Fruit fly (Drosophila melanogaster) whole organism, embryonic: ENCODE measurements around the gene Prx3.

ENCODE experiments used
- Ada2b ChIP-seq: fragments of 200-800 bp; sonication (Bioruptor generic); IDR thresholded peaks from 2 replicates; pipeline ENCODE4 v1.3.6; 2022; ENCODE audit warnings: missing biosample characterization, missing genetic modification characterization
- Atf6 ChIP-seq: fragments of 200-800 bp; sonication (Bioruptor generic); IDR thresholded peaks from 2 replicates; pipeline ENCODE4 v1.3.6; 2022; ENCODE audit warnings: missing biosample characterization, missing genetic modification characterization
- C15 ChIP-seq: fragments of 200-800 bp; sonication (Bioruptor generic); IDR thresholded peaks from 3 replicates; pipeline ENCODE4 v1.3.6; 2022; ENCODE audit warnings: missing biosample characterization, missing genetic modification characterization
- CG10654 ChIP-seq: fragments of 200-800 bp; sonication (Bioruptor generic); optimal IDR thresholded peaks from 2 replicates; lab custom pipeline; 2016; ENCODE audit warnings: missing biosample characterization, missing genetic modification characterization
- CG12104 ChIP-seq: fragments of 200-800 bp; sonication (Bioruptor generic); optimal IDR thresholded peaks from 3 replicates; lab custom pipeline; 2016; ENCODE audit warnings: missing biosample characterization, missing genetic modification characterization
- CG13123 ChIP-seq: fragments of 200-800 bp; sonication (Bioruptor generic); optimal IDR thresholded peaks from 2 replicates; lab custom pipeline; 2016; ENCODE audit warnings: missing biosample characterization, missing genetic modification characterization
- CG13296 ChIP-seq: fragments of 200-800 bp; sonication (Bioruptor generic); optimal IDR thresholded peaks from 3 replicates; lab custom pipeline; 2018; ENCODE audit warnings: missing biosample characterization, mild to moderate bottlenecking, missing genetic modification characterization
- CG13424 ChIP-seq: fragments of 200-800 bp; sonication (Bioruptor generic); optimal IDR thresholded peaks from 2 replicates; lab custom pipeline; 2019; ENCODE audit warnings: missing biosample characterization, mild to moderate bottlenecking, missing genetic modification characterization, moderate library complexity
- CG14860 ChIP-seq: fragments of 200-800 bp; sonication (Bioruptor generic); IDR thresholded peaks from 3 replicates; pipeline ENCODE4 v1.3.6; 2022; ENCODE audit warnings: missing biosample characterization, missing genetic modification characterization; ENCODE audit not compliant: partially characterized antibody
- CG15514 ChIP-seq: fragments of 200-800 bp; sonication (Bioruptor generic); optimal IDR thresholded peaks from 3 replicates; lab custom pipeline; 2017; ENCODE audit warnings: missing biosample characterization, missing genetic modification characterization, mild to moderate bottlenecking, moderate library complexity, missing genetic modification reagents
- CG1602 ChIP-seq: fragments of 200-800 bp; sonication (Bioruptor generic); optimal IDR thresholded peaks from 3 replicates; lab custom pipeline; 2016; ENCODE audit warnings: missing biosample characterization, missing genetic modification characterization
- CG17359 ChIP-seq: fragments of 200-800 bp; sonication (Bioruptor generic); optimal IDR thresholded peaks from 3 replicates; lab custom pipeline; 2018; ENCODE audit warnings: missing biosample characterization, mild to moderate bottlenecking, missing genetic modification characterization, moderate library complexity
- CG17361 ChIP-seq: fragments of 200-800 bp; sonication (Bioruptor generic); IDR thresholded peaks from 3 replicates; pipeline ENCODE4 v1.3.6; 2022; ENCODE audit warnings: missing biosample characterization, missing genetic modification characterization
- CG17385 ChIP-seq: fragments of 200-800 bp; sonication (Bioruptor generic); optimal IDR thresholded peaks from 3 replicates; lab custom pipeline; 2018; ENCODE audit warnings: missing biosample characterization, mild to moderate bottlenecking, missing genetic modification characterization
- CG17829 ChIP-seq: fragments of 200-800 bp; optimal IDR thresholded peaks from 2 replicates; lab custom pipeline; 2019; ENCODE audit warnings: missing biosample characterization, mild to moderate bottlenecking, missing genetic modification characterization, moderate library complexity
- CG18599 ChIP-seq: fragments of 200-800 bp; sonication (Bioruptor generic); optimal IDR thresholded peaks from 3 replicates; lab custom pipeline; 2017; ENCODE audit warnings: missing biosample characterization, missing genetic modification characterization, mild to moderate bottlenecking, moderate library complexity, missing genetic modification reagents
- CG3407 ChIP-seq: fragments of 200-800 bp; sonication (Bioruptor generic); optimal IDR thresholded peaks from 2 replicates; lab custom pipeline; 2018; ENCODE audit warnings: missing biosample characterization, mild to moderate bottlenecking, missing genetic modification characterization
- CG34224 ChIP-seq: fragments of 200-800 bp; sonication (Bioruptor generic); IDR thresholded peaks from 3 replicates; pipeline ENCODE4 v1.3.6; 2022; ENCODE audit warnings: missing biosample characterization, missing genetic modification characterization; ENCODE audit not compliant: partially characterized antibody
- CG4328 ChIP-seq: fragments of 200-800 bp; sonication (Bioruptor generic); optimal IDR thresholded peaks from 3 replicates; lab custom pipeline; 2017; ENCODE audit warnings: missing biosample characterization, missing genetic modification reagents, missing genetic modification characterization
- CG7357 ChIP-seq: fragments of 200-800 bp; sonication (Bioruptor generic); IDR thresholded peaks from 3 replicates; pipeline ENCODE4 v1.3.6; 2022; ENCODE audit warnings: missing biosample characterization, missing genetic modification characterization
- CG7556 ChIP-seq: fragments of 200-800 bp; sonication (Bioruptor generic); optimal IDR thresholded peaks from 2 replicates; lab custom pipeline; 2017; ENCODE audit warnings: missing biosample characterization, mild to moderate bottlenecking, missing genetic modification characterization
- CG8281 ChIP-seq: fragments of 200-800 bp; sonication (Bioruptor generic); optimal IDR thresholded peaks from 2 replicates; lab custom pipeline; 2018; ENCODE audit warnings: missing biosample characterization, mild to moderate bottlenecking, missing genetic modification characterization, moderate library complexity
- CG8478 ChIP-seq: fragments of >200 bp; optimal IDR thresholded peaks from 2 replicates; lab custom pipeline; 2018
- CG8944 ChIP-seq: fragments of 200-800 bp; sonication (Bioruptor generic); optimal IDR thresholded peaks from 3 replicates; lab custom pipeline; 2016; ENCODE audit warnings: missing biosample characterization, missing genetic modification characterization
- CG9215 ChIP-seq: fragments of 200-800 bp; sonication (Bioruptor generic); IDR thresholded peaks from 2 replicates; pipeline ENCODE4 v1.3.6; 2022; ENCODE audit warnings: missing biosample characterization, missing genetic modification characterization
- CTCF ChIP-seq: fragments of 200-800 bp; sonication (Bioruptor generic); optimal IDR thresholded peaks from 2 replicates; lab custom pipeline; 2017; ENCODE audit warnings: missing biosample characterization, mild to moderate bottlenecking, missing genetic modification characterization, moderate library complexity
- Dip2 ChIP-seq: fragments of 200-800 bp; sonication (Bioruptor generic); IDR thresholded peaks from 2 replicates; pipeline ENCODE4 v1.3.6; 2022; ENCODE audit warnings: missing biosample characterization, missing genetic modification characterization
- E2f2 ChIP-seq: fragments of 200-800 bp; sonication (Bioruptor generic); IDR thresholded peaks from 2 replicates; pipeline ENCODE4 v1.3.6; 2022; ENCODE audit warnings: missing biosample characterization, missing genetic modification characterization
- GATAe ChIP-seq: fragments of 200-800 bp; sonication (Bioruptor generic); conservative IDR thresholded peaks from 2 replicates; pipeline ENCODE4 v1.3.6; 2022; ENCODE audit warnings: missing biosample characterization, missing genetic modification characterization
- HmgZ ChIP-seq: fragments of 200-800 bp; sonication (Bioruptor generic); optimal IDR thresholded peaks from 2 replicates; lab custom pipeline; 2018; ENCODE audit warnings: missing biosample characterization, mild to moderate bottlenecking, missing genetic modification characterization
- Hr3 ChIP-seq: fragments of 200-800 bp; sonication (Bioruptor generic); optimal IDR thresholded peaks from 3 replicates; lab custom pipeline; 2016; ENCODE audit warnings: missing biosample characterization, missing genetic modification characterization
- Jarid2 ChIP-seq: fragments of 200-800 bp; sonication (Bioruptor generic); optimal IDR thresholded peaks from 3 replicates; lab custom pipeline; 2017; ENCODE audit warnings: mild to moderate bottlenecking, missing biosample characterization, missing genetic modification reagents, missing genetic modification characterization
- Lim3 ChIP-seq: fragments of 200-800 bp; sonication (Bioruptor generic); IDR thresholded peaks from 2 replicates; pipeline ENCODE4 v1.3.6; 2022; ENCODE audit warnings: missing biosample characterization, missing genetic modification characterization
- MESR4 ChIP-seq: fragments of 200-800 bp; sonication (Bioruptor generic); optimal IDR thresholded peaks from 2 replicates; lab custom pipeline; 2018; ENCODE audit warnings: missing biosample characterization, mild to moderate bottlenecking, missing genetic modification characterization, moderate library complexity
- MTF-1 ChIP-seq: fragments of 200-800 bp; sonication (Bioruptor generic); optimal IDR thresholded peaks from 2 replicates; lab custom pipeline; 2018; ENCODE audit warnings: missing biosample characterization, mild to moderate bottlenecking, missing genetic modification characterization, borderline replicate concordance
- Ptx1 ChIP-seq: fragments of 200-800 bp; sonication (Bioruptor generic); IDR thresholded peaks from 2 replicates; pipeline ENCODE4 v1.3.6; 2022; ENCODE audit warnings: missing biosample characterization, missing genetic modification characterization
- Sox102F ChIP-seq: fragments of 200-800 bp; sonication (Bioruptor generic); optimal IDR thresholded peaks from 2 replicates; lab custom pipeline; 2018; ENCODE audit warnings: missing biosample characterization, mild to moderate bottlenecking, missing genetic modification characterization, moderate library complexity
- Vsx1 ChIP-seq: fragments of 200-800 bp; sonication (Bioruptor generic); optimal IDR thresholded peaks from 2 replicates; lab custom pipeline; 2017; ENCODE audit warnings: missing biosample characterization, mild to moderate bottlenecking, missing genetic modification characterization, missing genetic modification reagents
- bbx ChIP-seq: fragments of 200-800 bp; sonication (Bioruptor generic); IDR thresholded peaks from 2 replicates; pipeline ENCODE4 v1.3.6; 2022; ENCODE audit warnings: missing biosample characterization, missing genetic modification characterization; ENCODE audit not compliant: partially characterized antibody
- br ChIP-seq: fragments of >200 bp; optimal IDR thresholded peaks from 2 replicates; lab custom pipeline; 2017
- dati ChIP-seq: fragments of 200-800 bp; sonication (Bioruptor generic); IDR thresholded peaks from 2 replicates; pipeline ENCODE4 v1.3.6; 2022; ENCODE audit warnings: missing biosample characterization, missing genetic modification characterization
- exex ChIP-seq: fragments of 200-800 bp; sonication (Bioruptor generic); optimal IDR thresholded peaks from 4 replicates; lab custom pipeline; 2018; ENCODE audit warnings: missing biosample characterization, mild to moderate bottlenecking, missing genetic modification characterization, moderate library complexity
- fd96Cb ChIP-seq: fragments of 200-800 bp; sonication (Bioruptor generic); optimal IDR thresholded peaks from 2 replicates; lab custom pipeline; 2018; ENCODE audit warnings: missing biosample characterization, mild to moderate bottlenecking, missing genetic modification characterization, moderate library complexity
- h ChIP-seq: fragments of >200 bp; optimal IDR thresholded peaks from 2 replicates; lab custom pipeline; 2017
- lola ChIP-seq, 3 experiments: fragments of >200 bp in 2 of 3; fragments of 200-800 bp in 1 of 3; sonication (Bioruptor generic) in 1 of 3; optimal IDR thresholded peaks; 2 replicates each; lab custom pipeline; 2017 to 2019; ENCODE audit warnings: missing biosample characterization in 3 of 3, missing genetic modification characterization in 3 of 3, mild to moderate bottlenecking in 1 of 3, moderate library complexity in 1 of 3
- nau ChIP-seq: fragments of 200-800 bp; sonication (Bioruptor generic); optimal IDR thresholded peaks from 3 replicates; lab custom pipeline; 2017; ENCODE audit warnings: missing biosample characterization, mild to moderate bottlenecking, missing genetic modification characterization, missing genetic modification reagents
- nom ChIP-seq: fragments of 200-800 bp; sonication (Bioruptor generic); optimal IDR thresholded peaks from 2 replicates; lab custom pipeline; 2017; ENCODE audit warnings: missing biosample characterization, missing genetic modification characterization, mild to moderate bottlenecking, moderate library complexity, missing genetic modification reagents
- org-1 ChIP-seq: fragments of 200-800 bp; sonication (Bioruptor generic); optimal IDR thresholded peaks from 2 replicates; lab custom pipeline; 2017; ENCODE audit warnings: missing biosample characterization, missing genetic modification characterization
- slbo ChIP-seq: fragments of 200-800 bp; sonication (Bioruptor generic); IDR thresholded peaks from 2 replicates; pipeline ENCODE4 v1.3.6; 2022; ENCODE audit warnings: missing biosample characterization, missing genetic modification characterization
- vvl ChIP-seq: fragments of 200-800 bp; sonication (Bioruptor generic); IDR thresholded peaks from 2 replicates; pipeline ENCODE4 v1.3.6; 2022; ENCODE audit warnings: missing biosample characterization, missing genetic modification characterization
- zfh1 ChIP-seq: fragments of 200-800 bp; sonication (Bioruptor generic); IDR thresholded peaks from 3 replicates; pipeline ENCODE4 v1.3.6; 2022; ENCODE audit warnings: missing biosample characterization, missing genetic modification characterization

The Prx3 gene

DNA sequence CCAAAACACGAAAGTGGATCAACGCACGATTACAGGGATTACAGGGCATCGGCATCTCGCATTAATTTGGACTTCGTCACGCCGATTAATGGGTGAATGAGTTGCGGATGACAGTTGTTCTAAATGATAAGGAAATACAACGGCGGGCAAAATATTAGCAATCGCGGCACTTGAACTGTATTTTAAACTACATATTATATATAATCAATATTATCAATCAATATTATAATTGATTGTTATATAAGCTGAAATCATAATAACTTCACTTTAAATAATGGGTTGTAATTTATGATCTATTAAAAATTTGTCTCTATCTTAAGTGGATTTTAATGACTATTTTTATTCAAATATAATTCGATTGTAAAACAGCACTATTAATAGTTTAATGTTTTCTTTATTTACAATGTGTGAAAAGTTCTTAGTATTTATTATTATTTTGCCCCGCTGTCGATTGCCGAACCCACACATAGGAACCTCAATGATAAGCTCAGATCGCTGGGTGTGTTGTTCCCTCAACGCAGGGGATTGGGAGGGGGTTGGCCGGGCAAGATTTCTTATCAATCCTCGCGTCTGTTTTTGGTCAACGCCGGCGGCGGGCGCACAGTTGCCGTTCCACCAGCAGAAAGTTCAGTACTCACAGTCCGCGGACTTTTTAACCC is 11.1 kb downstream of the Prx3 start (continued):
- TF ChIP-seq Hr3 (peak; percentile 40), nom (GFP tag; lab: Kevin White, UChicago) (peak; percentile 24), MTF-1 (GFP tag; lab: Kevin White, UChicago) (no peak), Vsx1 (GFP tag; lab: Kevin White, UChicago) (no peak), Atf6 (GFP tag; lab: Robert Waterston, UW) (no peak), CG10654 (no peak), Lim3 (GFP tag; lab: Robert Waterston, UW) (no peak), CG14860 (GFP tag; lab: Robert Waterston, UW) (no peak), vvl (GFP tag; lab: Robert Waterston, UW) (peak; percentile 57; the same call in 1 of the 2 replicates), CG7556 (peak; percentile 73), dati (GFP tag; lab: Robert Waterston, UW) (no peak), Dip2 (GFP tag; lab: Robert Waterston, UW) (no peak), Sox102F (GFP tag; lab: Kevin White, UChicago) (peak; percentile 48), CG8478 (lab: Kevin White, UChicago) (no peak), GATAe (GFP tag; lab: Robert Waterston, UW) (peak; percentile 89), nau (GFP tag; lab: Kevin White, UChicago) (no peak), CG12104 (GFP tag; lab: Kevin White, UChicago) (peak; percentile 29), bbx (GFP tag; lab: Robert Waterston, UW) (peak; percentile 45; the same call in 1 of the 2 replicates), CG17359 (tag; lab: Kevin White, UChicago) (peak; percentile 20), CG7357 (GFP tag; lab: Robert Waterston, UW) (no peak), CG4328 (GFP tag; lab: Kevin White, UChicago) (no peak), CG18599 (GFP tag; lab: Kevin White, UChicago) (peak; percentile 61), CG3407 (GFP tag; lab: Kevin White, UChicago) (no peak), fd96Cb (tag; lab: Kevin White, UChicago) (peak; percentile 48), Ada2b (GFP tag; lab: Robert Waterston, UW) (no peak), CG9215 (GFP tag; lab: Robert Waterston, UW) (no peak), CG34224 (GFP tag; lab: Robert Waterston, UW) (no peak), E2f2 (peak; percentile 13; the same call in 1 of the 2 replicates), MESR4 (no peak), CG13123 (GFP tag; lab: Kevin White, UChicago) (no peak), C15 (no peak), CG8281 (tag; lab: Kevin White, UChicago) (no peak), CG17385 (GFP tag; lab: Kevin White, UChicago) (peak; percentile 58), CG13424 (peak; percentile 55), br (lab: Kevin White, UChicago) (no peak), CG8944 (GFP tag; lab: Kevin White, UChicago) (no peak), CG17829 (tag; lab: Kevin White, UChicago) (peak; percentile 70), Ptx1 (GFP tag; lab: Robert Waterston, UW) (peak; percentile 21; the same call in 1 of the 2 replicates), CTCF (GFP tag; lab: Kevin White, UChicago) (no peak), exex (tag; lab: Kevin White, UChicago) (peak; percentile 90), CG13296 (GFP tag; lab: Kevin White, UChicago) (peak; percentile 13), Jarid2 (GFP tag; lab: Kevin White, UChicago) (no peak), org-1 (GFP tag; lab: Kevin White, UChicago) (peak; percentile 41), slbo (peak; percentile 18; the same call in 1 of the 2 replicates), CG15514 (GFP tag; lab: Kevin White, UChicago) (peak; percentile 33), h (lab: Kevin White, UChicago) (no peak), CG1602 (GFP tag; lab: Kevin White, UChicago) (peak; percentile 0), CG17361 (peak; percentile 77), lola (GFP tag; optimal IDR thresholded peaks at IDR 0.05; lab: Kevin White, UChicago) (peak in 1 of 3 experiments; percentile 28), zfh1 (0 out of 3 replicates have a peak, but pooled peaks have one; percentile 13), HmgZ (peak; percentile 44)
